Fruit fly (Drosophila melanogaster): Measurements from ENCODE around the gene pch2.

pch2 gene

dm6 chr3R:8528862-8529261 is 32.7 kb downstream of the pch2 start, which contains the start of gene CG11741:
TSS of gene CG11741 (minus strand) at chr3R:8528877.
- TF ChIP-seq dmrt93B (GFP tag; optimal IDR thresholded peaks at IDR 0.05) = no peak
- no peak for TF ChIP-seq CG9705 (GFP tag; optimal IDR thresholded peaks at IDR 0.05)
- no peak for TF ChIP-seq tai (GFP tag; optimal IDR thresholded peaks at IDR 0.05)
- TF ChIP-seq Jra (GFP tag; optimal IDR thresholded peaks at IDR 0.05) = no peak
- TF ChIP-seq foxo (GFP tag; optimal IDR thresholded peaks at IDR 0.05) = no peak
- no peak for TF ChIP-seq Rel (GFP tag; optimal IDR thresholded peaks at IDR 0.05)
- TF ChIP-seq Rel (tag; optimal IDR thresholded peaks at IDR 0.05) = no peak
- no peak for TF ChIP-seq usp (GFP tag; optimal IDR thresholded peaks at IDR 0.05)
- TF ChIP-seq pan (optimal IDR thresholded peaks at IDR 0.05) = no peak
- no peak for TF ChIP-seq Mio (GFP tag; optimal IDR thresholded peaks at IDR 0.05)
- TF ChIP-seq CrebA (GFP tag; optimal IDR thresholded peaks at IDR 0.05; ENCODE audit: borderline replicate concordance) = no peak
- no peak for TF ChIP-seq Hnf4 (GFP tag; optimal IDR thresholded peaks at IDR 0.05)
- no peak for TF ChIP-seq GATAd (GFP tag; optimal IDR thresholded peaks at IDR 0.05)
- TF ChIP-seq woc (GFP tag; optimal IDR thresholded peaks at IDR 0.05) = no peak

dm6 chr3R:8524277-8524676 is 37.3 kb downstream of the pch2 start:
- TF ChIP-seq GATAd (GFP tag; optimal IDR thresholded peaks at IDR 0.05) = no peak
- peak; percentile 55 for TF ChIP-seq ey (GFP tag; optimal IDR thresholded peaks at IDR 0.05)
- TF ChIP-seq tai (GFP tag; optimal IDR thresholded peaks at IDR 0.05) = no peak
- no peak for TF ChIP-seq pan (optimal IDR thresholded peaks at IDR 0.05)
- peak; percentile 38 for TF ChIP-seq Hnf4 (GFP tag; optimal IDR thresholded peaks at IDR 0.05)
- TF ChIP-seq Jra (GFP tag; optimal IDR thresholded peaks at IDR 0.05) = no peak
- no peak for TF ChIP-seq Myc (optimal IDR thresholded peaks at IDR 0.05)
- no peak for TF ChIP-seq Dif (GFP tag; optimal IDR thresholded peaks at IDR 0.05; ENCODE audit: partially characterized antibody)
- no peak for TF ChIP-seq Abd-B (GFP tag; optimal IDR thresholded peaks at IDR 0.05)
- TF ChIP-seq CrebA (GFP tag; optimal IDR thresholded peaks at IDR 0.05; ENCODE audit: borderline replicate concordance) = no peak
- no peak for TF ChIP-seq Mio (GFP tag; optimal IDR thresholded peaks at IDR 0.05)
- TF ChIP-seq brk (GFP tag; optimal IDR thresholded peaks at IDR 0.05) = no peak
- TF ChIP-seq dmrt93B (GFP tag; optimal IDR thresholded peaks at IDR 0.05) = no peak
- no peak for TF ChIP-seq N (GFP tag; optimal IDR thresholded peaks at IDR 0.05)
- TF ChIP-seq CG9705 (GFP tag; optimal IDR thresholded peaks at IDR 0.05) = no peak
- no peak for TF ChIP-seq dl (GFP tag; optimal IDR thresholded peaks at IDR 0.05; ENCODE audit: insufficient read depth in 1 of 2, partially characterized antibody in 2 of 2)
- TF ChIP-seq rgr (GFP tag; optimal IDR thresholded peaks at IDR 0.05) = peak; percentile 55
- TF ChIP-seq Rel (GFP tag; optimal IDR thresholded peaks at IDR 0.05) = no peak
- TF ChIP-seq Rel (tag; optimal IDR thresholded peaks at IDR 0.05) = no peak
- TF ChIP-seq usp (GFP tag; optimal IDR thresholded peaks at IDR 0.05) = no peak
- no peak for TF ChIP-seq dsf (GFP tag; optimal IDR thresholded peaks at IDR 0.05; ENCODE audit: borderline replicate concordance)
- TF ChIP-seq jim (GFP tag; optimal IDR thresholded peaks at IDR 0.05) = no peak
- TF ChIP-seq sage (GFP tag; optimal IDR thresholded peaks at IDR 0.05) = no peak
- no peak for TF ChIP-seq sv (GFP tag; optimal IDR thresholded peaks at IDR 0.05)
- TF ChIP-seq woc (GFP tag; optimal IDR thresholded peaks at IDR 0.05) = no peak
- TF ChIP-seq CG32264 (GFP tag; optimal IDR thresholded peaks at IDR 0.05) = no peak
- TF ChIP-seq OdsH (GFP tag; optimal IDR thresholded peaks at IDR 0.05) = peak; percentile 42
- no peak for TF ChIP-seq Hr78 (GFP tag; optimal IDR thresholded peaks at IDR 0.05)
- TF ChIP-seq fru (GFP tag; optimal IDR thresholded peaks at IDR 0.05) = peak; percentile 7
- peak; percentile 48 for TF ChIP-seq h (GFP tag; optimal IDR thresholded peaks at IDR 0.05)
- TF ChIP-seq foxo (GFP tag; optimal IDR thresholded peaks at IDR 0.05) = peak in 1 of 2 experiments; percentile 41
- no peak for TF ChIP-seq Sp1 (GFP tag; optimal IDR thresholded peaks at IDR 0.05)
- peak; percentile 39 for TF ChIP-seq Hr83 (GFP tag; optimal IDR thresholded peaks at IDR 0.05; ENCODE audit: poor library complexity, severe bottlenecking)
- TF ChIP-seq br (GFP tag; optimal IDR thresholded peaks at IDR 0.05) = peak; percentile 39
- TF ChIP-seq psq (GFP tag; optimal IDR thresholded peaks at IDR 0.05) = no peak
- TF ChIP-seq Vsx2 (GFP tag; optimal IDR thresholded peaks at IDR 0.05; ENCODE audit: partially characterized antibody) = no peak
- no peak for TF ChIP-seq lola (GFP tag; optimal IDR thresholded peaks at IDR 0.05)
- no peak for TF ChIP-seq HLH106 (tag; optimal IDR thresholded peaks at IDR 0.05)
- TF ChIP-seq Dfd (GFP tag; optimal IDR thresholded peaks at IDR 0.05) = no peak

- TF ChIP-seq Rel (GFP tag; optimal IDR thresholded peaks at IDR 0.05) (no peak), Rel (tag; optimal IDR thresholded peaks at IDR 0.05) (peak; percentile 9), br (GFP tag; optimal IDR thresholded peaks at IDR 0.05) (no peak), jim (GFP tag; optimal IDR thresholded peaks at IDR 0.05) (no peak), Hr78 (GFP tag; optimal IDR thresholded peaks at IDR 0.05) (no peak), Abd-B (GFP tag; optimal IDR thresholded peaks at IDR 0.05) (no peak), dsf (GFP tag; optimal IDR thresholded peaks at IDR 0.05; ENCODE audit: borderline replicate concordance) (no peak), Hnf4 (GFP tag; optimal IDR thresholded peaks at IDR 0.05) (no peak), rgr (GFP tag; optimal IDR thresholded peaks at IDR 0.05) (no peak), lola (GFP tag; optimal IDR thresholded peaks at IDR 0.05) (no peak), h (GFP tag; optimal IDR thresholded peaks at IDR 0.05) (peak; percentile 75), Hr83 (GFP tag; optimal IDR thresholded peaks at IDR 0.05; ENCODE audit: poor library complexity, severe bottlenecking) (no peak), tai (GFP tag; optimal IDR thresholded peaks at IDR 0.05) (no peak), ey (GFP tag; optimal IDR thresholded peaks at IDR 0.05) (no peak), N (GFP tag; optimal IDR thresholded peaks at IDR 0.05) (no peak), CG9705 (GFP tag; optimal IDR thresholded peaks at IDR 0.05) (no peak), CG32264 (GFP tag; optimal IDR thresholded peaks at IDR 0.05) (no peak), Vsx2 (GFP tag; optimal IDR thresholded peaks at IDR 0.05; ENCODE audit: partially characterized antibody) (no peak), GATAd (GFP tag; optimal IDR thresholded peaks at IDR 0.05) (no peak)
These were observed 37.9 kb downstream of the pch2 start, which contains the start of gene CG31259 for dm6 chr3R:8523668-8524067. TSS of gene CG31259 (plus strand) at chr3R:8523944.
